Worm (Caenorhabditis elegans) whole organism, early embryonic: Measurements from ENCODE around the gene flp-10.

Source experiments
- F13C5.2 ChIP-seq: sonication (generic microtip); optimal IDR thresholded peaks from 2 replicates; lab custom pipeline; 2017; ENCODE audit warnings: mild to moderate bottlenecking, missing genetic modification characterization, inconsistent platforms, missing compliant biosample characterization
- ama-1 ChIP-seq: fragments of 150-350 bp; optimal IDR thresholded peaks from 2 replicates; lab custom pipeline; 2014
- pes-1 ChIP-seq: fragments of 200-800 bp; sonication (Bioruptor generic); IDR thresholded peaks from 2 replicates; pipeline ENCODE4 v1.3.6; 2022; ENCODE audit warnings: missing genetic modification reagents, missing genetic modification characterization, missing compliant biosample characterization

DNA sequence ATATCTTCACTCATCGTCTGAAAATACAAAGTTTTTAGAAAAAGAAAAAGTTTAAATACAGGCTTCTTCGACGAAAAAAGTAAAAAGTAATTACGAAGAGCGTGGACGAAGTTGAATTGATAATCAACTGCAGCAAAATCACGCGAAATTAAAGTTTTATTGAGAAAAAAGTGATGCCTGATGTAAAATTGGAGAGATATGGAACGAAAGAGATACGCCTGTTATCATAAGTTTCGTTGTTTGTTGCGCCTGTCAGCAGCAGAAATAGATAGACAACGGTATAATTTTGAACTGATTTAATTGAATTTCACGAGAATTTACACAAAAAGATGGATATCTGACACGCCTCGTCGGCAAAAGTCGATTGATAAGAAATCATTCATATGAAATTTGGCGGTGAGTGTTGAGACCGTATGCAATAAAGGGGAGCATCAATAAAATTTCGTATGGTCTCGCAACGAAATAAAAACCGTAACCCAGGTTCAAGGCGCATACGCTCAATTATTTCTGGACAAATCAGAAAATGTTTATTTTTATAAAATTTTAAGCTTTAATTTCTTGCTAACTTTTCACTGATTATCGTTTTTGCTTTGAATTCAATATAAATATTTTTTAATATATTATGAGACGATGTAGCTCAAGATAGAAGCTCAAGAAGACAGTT, 39.3 kb upstream of the flp-10 start, which contains the start of gene C06A6.4:
- TF ChIP-seq ama-1, result no peak
- TF ChIP-seq F13C5.2 (tag; lab: Kevin White, UChicago), result no peak
- TF ChIP-seq pes-1 (GFP tag; lab: Robert Waterston, UW), result no peak
